Worm (Caenorhabditis elegans) whole organism, L1 larva: ENCODE measurements around the gene T22F3.10.
A peak's percentile ranks its signal among the peaks of the same experiment; 100 is the strongest.

Experiments used
- F16B12.6 ChIP-seq: fragments of 150-350 bp; optimal IDR thresholded peaks from 2 replicates; lab custom pipeline; 2014; ENCODE audit warnings: missing biosample characterization, missing genetic modification characterization
- alr-1 ChIP-seq: fragments of 200-800 bp; sonication (Bioruptor generic); optimal IDR thresholded peaks from 2 replicates; lab custom pipeline; 2018; ENCODE audit warnings: borderline replicate concordance, mild to moderate bottlenecking, missing genetic modification characterization, missing compliant biosample characterization
- ama-1 ChIP-seq: fragments of 150-350 bp; optimal IDR thresholded peaks from 2 replicates; lab custom pipeline; 2014
- blmp-1 ChIP-seq: fragments of 150-350 bp; optimal IDR thresholded peaks from 2 replicates; lab custom pipeline; 2014; ENCODE audit warnings: missing biosample characterization, missing genetic modification characterization
- ceh-8 ChIP-seq: fragments of 200-800 bp; sonication (Bioruptor generic); optimal IDR thresholded peaks from 2 replicates; lab custom pipeline; 2018; ENCODE audit warnings: mild to moderate bottlenecking, missing genetic modification characterization, moderate library complexity, missing compliant biosample characterization
- ceh-82 ChIP-seq, 3 experiments: fragments of 150-350 bp in 1 of 3; sonication (generic microtip) in 2 of 3; optimal IDR thresholded peaks; 2 replicates each; lab custom pipeline; 2014 to 2017; ENCODE audit warnings: missing biosample characterization in 3 of 3, missing genetic modification characterization in 3 of 3
- ceh-88 ChIP-seq: fragments of 200-800 bp; sonication (Bioruptor generic); IDR thresholded peaks from 2 replicates; pipeline ENCODE4 v1.3.6; 2022; ENCODE audit warnings: missing genetic modification characterization, missing compliant biosample characterization
- ces-1 ChIP-seq: fragments of 150-350 bp; optimal IDR thresholded peaks from 2 replicates; lab custom pipeline; 2014; ENCODE audit warnings: missing biosample characterization, missing genetic modification reagents, missing genetic modification characterization
- dpl-1 ChIP-seq, 3 experiments: fragments of 150-350 bp in 2 of 3; sonication (generic microtip) in 1 of 3; optimal IDR thresholded peaks; 2 replicates each; lab custom pipeline; 2014 to 2017; ENCODE audit warnings: missing biosample characterization in 3 of 3, missing genetic modification characterization in 3 of 3, missing genetic modification reagents in 3 of 3
- dsc-1 ChIP-seq: sonication (generic microtip); optimal IDR thresholded peaks from 2 replicates; lab custom pipeline; 2016; ENCODE audit warnings: mild to moderate bottlenecking, missing genetic modification characterization, missing compliant biosample characterization
- efl-1 ChIP-seq, 4 experiments: fragments of 150-350 bp; optimal IDR thresholded peaks in 3 of 4; peaks in 1 of 4; 1 replicate in 1 of 4; 2 replicates in 3 of 4; lab custom pipeline; 2014; ENCODE audit warnings: missing biosample characterization in 2 of 4, missing genetic modification characterization in 2 of 4, missing genetic modification reagents in 2 of 4
- efl-3 ChIP-seq: fragments of 200-800 bp; sonication (Bioruptor generic); optimal IDR thresholded peaks from 2 replicates; lab custom pipeline; 2018; ENCODE audit warnings: mild to moderate bottlenecking, missing genetic modification characterization, missing compliant biosample characterization
- egl-13 ChIP-seq: sonication (generic microtip); optimal IDR thresholded peaks from 2 replicates; lab custom pipeline; 2016; ENCODE audit warnings: missing genotype, missing genetic modification reagents, missing genetic modification characterization, missing compliant biosample characterization
- egl-27 ChIP-seq, 2 experiments: fragments of 150-350 bp in 1 of 2; sonication (generic microtip); optimal IDR thresholded peaks; 3 replicates each; lab custom pipeline; 2017 to 2018; ENCODE audit warnings: missing biosample characterization in 2 of 2, missing genetic modification characterization in 2 of 2, missing genetic modification reagents in 2 of 2
- elt-2 ChIP-seq: sonication (generic microtip); optimal IDR thresholded peaks from 2 replicates; lab custom pipeline; 2016; ENCODE audit warnings: missing genetic modification characterization, mild to moderate bottlenecking, inconsistent platforms, missing compliant biosample characterization, missing genetic modification reagents
- ets-5 ChIP-seq: fragments of 200-800 bp; sonication (Bioruptor generic); IDR thresholded peaks from 2 replicates; pipeline ENCODE4 v1.3.6; 2022; ENCODE audit warnings: missing genetic modification characterization, missing compliant biosample characterization
- fkh-4 ChIP-seq: sonication (generic microtip); optimal IDR thresholded peaks from 2 replicates; lab custom pipeline; 2016; ENCODE audit warnings: missing compliant biosample characterization, missing genetic modification characterization, borderline replicate concordance
- fkh-8 ChIP-seq: sonication (generic microtip); optimal IDR thresholded peaks from 2 replicates; lab custom pipeline; 2016; ENCODE audit warnings: mild to moderate bottlenecking, missing genetic modification characterization, missing compliant biosample characterization
- fos-1 ChIP-seq: fragments of 150-350 bp; optimal IDR thresholded peaks from 2 replicates; lab custom pipeline; 2014; ENCODE audit warnings: missing biosample characterization, missing genetic modification characterization
- grh-1 ChIP-seq: fragments of 200-800 bp; sonication (Bioruptor generic); IDR thresholded peaks from 2 replicates; pipeline ENCODE4 v1.3.6; 2022; ENCODE audit warnings: missing genetic modification reagents, missing genetic modification characterization, missing compliant biosample characterization
- hlh-17 ChIP-seq: fragments of 200-800 bp; sonication (Bioruptor generic); optimal IDR thresholded peaks from 2 replicates; lab custom pipeline; 2018; ENCODE audit warnings: missing genetic modification characterization, mild to moderate bottlenecking, missing compliant biosample characterization, moderate library complexity, borderline replicate concordance
- lin-13 ChIP-seq: fragments of 150-350 bp; optimal IDR thresholded peaks from 2 replicates; lab custom pipeline; 2014; ENCODE audit warnings: missing biosample characterization, missing genetic modification reagents, missing genetic modification characterization
- lin-14 ChIP-seq: fragments of 200-800 bp; sonication (Bioruptor generic); optimal IDR thresholded peaks from 2 replicates; lab custom pipeline; 2018; ENCODE audit warnings: mild to moderate bottlenecking, missing genetic modification characterization, moderate library complexity, missing compliant biosample characterization
- lin-35 ChIP-seq, 2 experiments: fragments of 150-350 bp; optimal IDR thresholded peaks; 2 replicates each; lab custom pipeline; 2014; ENCODE audit warnings: missing biosample characterization in 2 of 2, missing genetic modification characterization in 2 of 2, missing genetic modification reagents in 2 of 2
- mab-9 ChIP-seq: fragments of 200-800 bp; sonication (Bioruptor generic); IDR thresholded peaks from 2 replicates; pipeline ENCODE4 v1.3.6; 2022; ENCODE audit warnings: missing genetic modification reagents, missing genetic modification characterization, missing compliant biosample characterization
- mdl-1 ChIP-seq, 2 experiments: fragments of 150-350 bp; optimal IDR thresholded peaks; 2 replicates each; lab custom pipeline; 2014 to 2017; ENCODE audit warnings: missing biosample characterization in 2 of 2, missing genetic modification characterization in 2 of 2, inconsistent platforms in 1 of 2
- nhr-11 ChIP-seq: fragments of 150-350 bp; optimal IDR thresholded peaks from 2 replicates; lab custom pipeline; 2014; ENCODE audit warnings: missing biosample characterization, missing genetic modification characterization
- nhr-19 ChIP-seq: fragments of 200-800 bp; sonication (Bioruptor generic); conservative IDR thresholded peaks from 2 replicates; pipeline ENCODE4 v1.3.6; 2022; ENCODE audit warnings: missing genetic modification characterization, missing compliant biosample characterization
- nhr-237 ChIP-seq: fragments of 150-350 bp; optimal IDR thresholded peaks from 2 replicates; lab custom pipeline; 2014; ENCODE audit warnings: missing biosample characterization, missing genetic modification characterization
- nhr-47 ChIP-seq: sonication (generic microtip); optimal IDR thresholded peaks from 2 replicates; lab custom pipeline; 2016; ENCODE audit warnings: mild to moderate bottlenecking, missing genetic modification characterization, moderate library complexity, missing compliant biosample characterization
- nhr-71 ChIP-seq: sonication (generic microtip); optimal IDR thresholded peaks from 2 replicates; lab custom pipeline; 2016; ENCODE audit warnings: mild to moderate bottlenecking, missing genetic modification characterization, moderate library complexity, missing compliant biosample characterization
- nhr-77 ChIP-seq: fragments of 150-350 bp; optimal IDR thresholded peaks from 2 replicates; lab custom pipeline; 2014; ENCODE audit warnings: missing biosample characterization, missing genetic modification characterization
- nhr-84 ChIP-seq: sonication (generic microtip); optimal IDR thresholded peaks from 2 replicates; lab custom pipeline; 2017; ENCODE audit warnings: missing biosample characterization, missing genetic modification characterization
- nhr-85 ChIP-seq: sonication (generic microtip); peaks from one replicate; lab custom pipeline; 2016; ENCODE audit warnings: missing genetic modification characterization, inconsistent platforms, missing compliant biosample characterization
- pax-3 ChIP-seq: fragments of 200-800 bp; sonication (Bioruptor generic); optimal IDR thresholded peaks from 2 replicates; lab custom pipeline; 2018; ENCODE audit warnings: mild to moderate bottlenecking, missing genetic modification characterization, moderate library complexity, missing compliant biosample characterization
- pqm-1 ChIP-seq: sonication (generic microtip); optimal IDR thresholded peaks from 3 replicates; lab custom pipeline; 2017; ENCODE audit warnings: missing biosample characterization, missing genetic modification characterization
- rnt-1 ChIP-seq: sonication (generic microtip); optimal IDR thresholded peaks from 2 replicates; lab custom pipeline; 2016; ENCODE audit warnings: mild to moderate bottlenecking, missing genetic modification characterization, moderate library complexity, missing compliant biosample characterization
- snpc-4 ChIP-seq: fragments of 150-350 bp; optimal IDR thresholded peaks from 2 replicates; lab custom pipeline; 2014; ENCODE audit warnings: missing biosample characterization, missing genetic modification characterization
- snu-23 ChIP-seq: sonication (generic microtip); optimal IDR thresholded peaks from 2 replicates; lab custom pipeline; 2016; ENCODE audit warnings: missing genetic modification characterization, missing compliant biosample characterization
- sox-4 ChIP-seq: sonication (generic microtip); optimal IDR thresholded peaks from 2 replicates; lab custom pipeline; 2016; ENCODE audit warnings: missing genetic modification characterization, missing compliant biosample characterization
- sptf-1 ChIP-seq: fragments of 150-350 bp; optimal IDR thresholded peaks from 2 replicates; lab custom pipeline; 2014; ENCODE audit warnings: missing biosample characterization, missing genetic modification characterization
- sup-37 ChIP-seq: fragments of 200-800 bp; sonication (Bioruptor generic); optimal IDR thresholded peaks from 2 replicates; lab custom pipeline; 2018; ENCODE audit warnings: mild to moderate bottlenecking, missing genetic modification characterization, missing compliant biosample characterization
- swsn-7 ChIP-seq: sonication (generic microtip); optimal IDR thresholded peaks from 2 replicates; lab custom pipeline; 2016; ENCODE audit warnings: missing genetic modification characterization, missing compliant biosample characterization
- unc-30 ChIP-seq: sonication (generic microtip); optimal IDR thresholded peaks from 2 replicates; lab custom pipeline; 2017; ENCODE audit warnings: missing biosample characterization, missing genetic modification characterization
- vab-15 ChIP-seq: sonication (generic microtip); optimal IDR thresholded peaks from 2 replicates; lab custom pipeline; 2017; ENCODE audit warnings: missing genotype, mild to moderate bottlenecking, missing genetic modification characterization, missing compliant biosample characterization
- zag-1 ChIP-seq: fragments of 150-350 bp; optimal IDR thresholded peaks from 2 replicates; lab custom pipeline; 2014; ENCODE audit warnings: missing biosample characterization, missing genetic modification characterization
- ztf-4 ChIP-seq: fragments of 150-350 bp; optimal IDR thresholded peaks from 2 replicates; lab custom pipeline; 2014; ENCODE audit warnings: missing biosample characterization, missing genetic modification characterization

T22F3.10 gene

DNA sequence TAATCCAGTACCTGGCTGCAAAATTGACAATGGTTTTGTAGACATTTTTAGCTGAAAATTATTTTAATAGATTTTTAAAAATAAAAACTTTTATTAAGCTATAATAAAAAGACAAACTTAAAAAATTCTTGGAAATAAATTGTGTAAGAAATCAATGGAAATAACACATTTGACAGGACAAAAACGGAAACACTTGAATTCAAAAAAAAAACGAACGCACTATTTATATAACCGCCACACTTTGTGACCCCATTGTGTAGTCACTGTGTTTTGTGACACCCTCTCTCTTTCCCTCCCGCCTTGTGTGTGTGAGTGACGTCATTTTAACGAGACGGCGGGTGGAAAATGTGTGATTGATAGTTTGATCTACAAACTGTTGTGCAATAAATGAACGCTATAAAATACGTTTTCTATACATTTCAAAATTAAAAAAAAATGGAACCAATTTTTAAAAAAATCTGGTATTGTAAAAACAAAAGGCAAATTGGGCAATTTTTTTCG lies 32.7 kb upstream of the T22F3.10 start, which contains the start of gene F59B1.8 (continued):
- TF ChIP-seq ces-1 (GFP tag; lab: Kevin White, UChicago), result no peak
- TF ChIP-seq nhr-85 (tag; lab: Kevin White, UChicago), result peak; percentile 82
- TF ChIP-seq nhr-19 (GFP tag; lab: Robert Waterston, UW), result peak; percentile 53
- peak in 1 of 2 experiments; percentile 29 for TF ChIP-seq mdl-1 (tag; optimal IDR thresholded peaks at IDR 0.05; lab: Kevin White, UChicago)
- peak; percentile 27 for TF ChIP-seq swsn-7
- TF ChIP-seq nhr-77, result peak; percentile 20
- TF ChIP-seq snu-23 (GFP tag; lab: Kevin White, UChicago), result peak; percentile 55
- peak; percentile 72 for TF ChIP-seq elt-2 (tag; lab: Kevin White, UChicago)
- peak in 1 of 2 experiments; percentile 14 for TF ChIP-seq efl-1 (optimal IDR thresholded peaks at IDR 0.05; lab: Kevin White, UChicago)
- peak; percentile 0 to 74 for TF ChIP-seq efl-1 (GFP tag; optimal IDR thresholded peaks at IDR 0.05 in 1 of 2; lab: Kevin White, UChicago)
- peak in 1 of 2 experiments; percentile 71 for TF ChIP-seq lin-35 (GFP tag; optimal IDR thresholded peaks at IDR 0.05; lab: Kevin White, UChicago)
- peak; percentile 24 for TF ChIP-seq blmp-1 (tag; lab: Kevin White, UChicago)
- no peak for TF ChIP-seq lin-13 (GFP tag; lab: Kevin White, UChicago)
- TF ChIP-seq sup-37, result no peak
- no peak for TF ChIP-seq ets-5 (GFP tag; lab: Robert Waterston, UW)
- TF ChIP-seq pqm-1 (tag; lab: Kevin White, UChicago), result no peak
- TF ChIP-seq egl-27 (tag; optimal IDR thresholded peaks at IDR 0.05; lab: Kevin White, UChicago), result peak in 1 of 2 experiments; percentile 3
- peak in 2 of 3 experiments; percentile 7 to 36 for TF ChIP-seq ceh-82 (tag; optimal IDR thresholded peaks at IDR 0.05; lab: Kevin White, UChicago)
- TF ChIP-seq nhr-47 (tag; lab: Kevin White, UChicago), result no peak
- peak; percentile 78 for TF ChIP-seq lin-14

DNA sequence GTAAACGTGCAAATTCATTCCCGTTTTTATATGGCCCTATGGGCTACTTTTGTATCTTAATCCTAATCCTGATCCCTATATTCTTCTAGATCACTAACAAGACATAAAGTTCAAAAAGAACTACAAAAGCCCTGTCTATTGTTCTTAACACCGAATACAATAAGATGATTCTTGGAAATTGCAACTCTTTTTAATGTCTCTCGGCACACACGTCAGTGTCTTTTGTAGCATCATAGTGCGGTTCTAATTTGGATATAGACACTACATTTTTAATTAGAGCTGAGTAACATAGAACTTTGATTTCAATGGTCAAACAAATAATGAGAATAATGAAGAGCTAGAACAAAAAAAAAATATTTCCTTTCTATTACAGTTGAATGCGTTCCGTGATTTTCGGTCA lies 28.3 kb upstream of the T22F3.10 start:
- TF ChIP-seq fkh-8 (tag; lab: Kevin White, UChicago) (peak; percentile 55), dsc-1 (tag; lab: Kevin White, UChicago) (peak; percentile 91), hlh-17 (GFP tag; lab: Kevin White, UChicago) (no peak), vab-15 (no peak), alr-1 (tag; lab: Kevin White, UChicago) (no peak), fkh-4 (no peak), sox-4 (tag; lab: Kevin White, UChicago) (peak; percentile 37), ztf-4 (no peak), sptf-1 (no peak), F16B12.6 (tag; lab: Kevin White, UChicago) (no peak), rnt-1 (no peak), efl-3 (no peak), ceh-88 (GFP tag; lab: Robert Waterston, UW) (no peak), sup-37 (no peak), dpl-1 (GFP tag; optimal IDR thresholded peaks at IDR 0.05; lab: Kevin White, UChicago) (no peak), ets-5 (GFP tag; lab: Robert Waterston, UW) (no peak), nhr-71 (tag; lab: Kevin White, UChicago) (peak; percentile 1), pax-3 (tag; lab: Kevin White, UChicago) (peak; percentile 44), mab-9 (no peak), fos-1 (tag; lab: Kevin White, UChicago) (no peak), ceh-8 (GFP tag; lab: Kevin White, UChicago) (no peak), nhr-11 (tag; lab: Kevin White, UChicago) (no peak), swsn-7 (no peak)

- TF ChIP-seq nhr-84 (tag; lab: Kevin White, UChicago) (no peak), fos-1 (tag; lab: Kevin White, UChicago) (no peak), unc-30 (tag; lab: Kevin White, UChicago) (no peak), nhr-77 (no peak), nhr-237 (tag; lab: Kevin White, UChicago) (no peak), fkh-8 (tag; lab: Kevin White, UChicago) (no peak), ceh-88 (GFP tag; lab: Robert Waterston, UW) (no peak), grh-1 (no peak), ztf-4 (no peak), lin-35 (GFP tag; optimal IDR thresholded peaks at IDR 0.05; lab: Kevin White, UChicago) (no peak), zag-1 (no peak), efl-1 (optimal IDR thresholded peaks at IDR 0.05; lab: Kevin White, UChicago) (no peak), efl-1 (GFP tag; optimal IDR thresholded peaks at IDR 0.05 in 1 of 2; lab: Kevin White, UChicago) (no peak), elt-2 (tag; lab: Kevin White, UChicago) (no peak), snpc-4 (tag; lab: Kevin White, UChicago) (no peak), blmp-1 (tag; lab: Kevin White, UChicago) (no peak), egl-13 (tag; lab: Kevin White, UChicago) (no peak), sup-37 (no peak), ama-1 (lab: Kevin White, UChicago) (no peak), dpl-1 (GFP tag; optimal IDR thresholded peaks at IDR 0.05; lab: Kevin White, UChicago) (no peak), hlh-17 (GFP tag; lab: Kevin White, UChicago) (no peak)
- TF ChIP-seq, all 84 proteins: peak for 0
Observed at ce11 chrV:3637086-3637485, 25.5 kb upstream of the T22F3.10 start, which contains the start of gene srx-41. srx-41 (minus strand) TSS chrV:3637186.
